Fruit fly (Drosophila melanogaster) ovary, adult (tissue): Measurements from ENCODE around the gene CG2926.

Experiments
- CG17801 ChIP-seq: fragments of 200-800 bp; optimal IDR thresholded peaks from 2 replicates; lab custom pipeline; 2019; ENCODE audit warnings: missing biosample characterization, mild to moderate bottlenecking, missing genetic modification characterization, moderate library complexity; ENCODE audit not compliant: partially characterized antibody

Gene CG2926

DNA sequence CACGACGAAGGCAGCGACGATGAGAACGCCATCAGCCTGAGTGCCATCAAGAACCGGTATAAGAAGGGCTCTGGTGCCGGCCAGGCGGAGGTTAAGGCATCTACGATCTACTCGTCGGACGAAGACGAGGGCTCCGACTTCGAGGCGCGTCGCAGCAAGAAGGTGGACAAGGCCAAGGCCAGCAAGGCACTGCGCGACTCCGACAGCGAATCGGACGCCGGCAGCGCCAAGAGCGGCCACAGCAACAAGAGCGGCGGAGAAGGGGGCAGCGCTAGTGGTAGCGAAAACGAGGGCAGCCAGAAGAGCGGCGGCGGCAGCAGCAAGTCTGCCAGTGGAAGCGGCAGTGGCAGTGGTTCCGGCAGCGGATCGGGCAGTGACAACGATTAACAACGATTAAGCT, 27.3 kb upstream of the CG2926 start:
- no peak for TF ChIP-seq CG17801

DNA sequence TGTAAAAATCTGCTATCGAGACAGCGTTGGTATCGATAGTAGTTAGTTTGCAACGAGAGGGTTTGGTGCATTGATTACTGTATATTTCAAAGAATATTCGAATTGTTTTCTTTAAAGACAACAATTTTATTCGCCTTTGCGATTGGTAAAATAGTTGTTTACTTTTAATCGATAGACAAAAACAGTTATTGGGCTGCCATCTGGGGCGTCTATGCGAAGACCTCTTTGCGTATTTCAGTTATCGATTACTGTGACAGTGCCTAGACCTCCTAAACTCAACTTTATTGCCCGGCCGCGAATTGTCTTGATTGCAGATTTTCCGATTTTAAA, 24.9 kb upstream of the CG2926 start, which contains the start of gene Atu:
TSS of gene Atu (plus strand) at position 245 of the 330 bp plus-strand sequence.
- peak; percentile 55 for TF ChIP-seq CG17801

DNA sequence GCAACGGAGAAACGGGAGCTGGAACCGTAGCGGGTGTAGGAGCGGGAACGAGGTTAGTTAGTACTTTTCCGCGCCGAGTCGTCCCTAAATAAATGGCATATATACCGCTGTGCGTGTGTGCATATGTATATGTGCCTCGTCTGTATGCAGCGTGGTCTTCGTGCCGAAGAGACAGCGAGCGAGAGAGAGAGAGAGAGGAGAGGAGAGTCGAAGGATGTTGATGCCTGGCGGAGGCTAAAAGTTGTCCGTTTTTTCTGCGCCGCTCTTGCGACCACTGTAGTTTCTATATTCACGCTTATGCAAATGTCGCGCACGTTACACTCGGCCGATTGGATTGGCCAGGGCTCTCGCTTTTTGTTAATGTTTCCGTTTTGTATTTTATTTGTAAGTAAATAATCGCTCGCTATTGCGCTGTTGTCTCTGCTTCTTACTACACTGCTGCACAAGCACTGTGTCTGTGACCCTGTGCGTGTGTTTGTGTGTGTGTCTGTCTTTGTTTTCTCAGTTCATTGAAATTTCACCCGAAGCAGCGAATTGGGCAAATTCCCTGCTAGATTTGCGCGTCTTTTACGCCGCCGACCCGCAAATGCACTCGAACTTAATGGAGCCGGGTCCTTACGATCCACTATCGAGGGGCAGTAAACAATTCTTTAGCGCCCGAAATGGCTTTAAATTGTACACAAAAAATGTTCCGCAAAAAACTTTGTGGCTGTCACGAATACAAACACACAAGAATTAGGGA, 24.4 kb upstream of the CG2926 start, which contains the start of gene Rga:
TSS of gene Rga (minus strand) at position 741 of the 742 bp plus-strand sequence.
- no peak for TF ChIP-seq CG17801

DNA sequence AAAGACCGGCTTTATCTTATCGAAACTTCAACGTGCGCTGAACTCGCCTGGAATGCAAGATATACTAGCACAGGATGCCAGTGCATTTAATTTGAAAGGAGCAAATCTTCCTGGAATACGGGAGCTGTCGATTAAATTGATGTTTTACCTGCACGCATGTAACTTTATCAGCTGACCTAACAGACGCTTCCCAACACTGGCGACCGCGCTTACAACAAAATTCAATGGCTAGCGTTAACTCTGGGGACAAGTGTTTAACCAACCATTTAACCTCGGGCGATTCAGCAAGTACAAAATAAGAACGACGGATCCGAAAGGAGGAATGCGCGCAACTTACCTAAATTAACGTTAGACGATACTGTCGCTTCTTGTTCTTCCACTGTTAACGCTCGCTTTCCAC, 23.6 kb upstream of the CG2926 start:
- peak; percentile 4 for TF ChIP-seq CG17801

DNA sequence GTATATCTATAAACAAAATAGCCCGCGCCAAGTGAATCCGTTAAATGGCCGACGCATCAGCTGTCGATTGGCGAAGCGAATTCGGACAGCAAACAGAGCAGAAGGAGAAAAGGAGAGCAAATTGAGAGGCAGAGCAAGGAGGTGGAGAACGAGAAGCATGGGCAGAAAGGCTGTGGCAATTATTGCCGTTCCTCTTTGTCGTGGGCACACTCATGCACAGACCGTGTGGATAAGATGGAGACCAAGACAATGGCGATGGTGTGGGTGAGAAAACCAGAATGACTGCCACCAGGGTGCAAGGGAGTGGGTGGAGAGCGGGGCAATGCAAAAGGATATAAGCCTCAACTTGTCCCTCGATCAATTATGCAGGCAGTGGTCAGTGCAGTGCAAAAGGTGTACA, 23.0 kb upstream of the CG2926 start:
- TF ChIP-seq CG17801, result no peak

DNA sequence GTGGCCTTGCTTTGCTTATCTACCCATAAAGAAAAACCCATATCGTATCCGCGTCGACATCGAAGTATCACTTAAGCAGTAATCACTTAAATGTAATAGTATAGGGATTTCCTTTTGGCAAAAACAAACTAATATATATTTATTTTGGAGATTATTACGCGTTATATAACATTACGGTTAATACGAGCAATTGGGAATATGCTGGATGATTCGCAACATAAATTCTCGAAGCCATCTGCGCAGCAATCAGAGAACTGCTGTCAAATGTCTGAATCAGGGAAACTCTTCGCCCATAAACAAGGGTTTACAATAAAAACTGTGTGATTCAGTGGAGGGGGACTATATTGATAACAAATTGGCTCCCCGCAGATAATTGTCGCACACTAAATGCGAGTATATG, 22.5 kb upstream of the CG2926 start:
- TF ChIP-seq CG17801, result no peak

DNA sequence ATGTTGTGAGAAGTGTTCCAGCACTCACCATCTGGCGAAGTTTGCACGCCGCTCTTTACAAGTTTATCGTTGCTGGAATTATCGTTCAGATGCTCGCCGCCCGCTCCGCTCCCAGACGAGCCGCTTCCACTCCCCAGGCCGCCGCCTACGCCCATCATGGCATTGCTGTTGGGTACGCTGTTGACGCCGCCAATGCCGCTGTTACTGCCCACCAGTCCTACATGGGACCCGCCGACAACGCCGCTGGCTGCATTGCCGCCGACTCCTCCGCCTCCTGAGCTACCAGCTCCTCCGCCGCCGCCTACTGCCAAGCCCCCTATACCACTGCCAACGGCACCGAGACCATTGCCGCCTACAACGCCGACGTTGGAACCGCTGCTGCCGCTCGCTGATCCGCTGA, 20.2 kb upstream of the CG2926 start:
- TF ChIP-seq CG17801, result no peak

DNA sequence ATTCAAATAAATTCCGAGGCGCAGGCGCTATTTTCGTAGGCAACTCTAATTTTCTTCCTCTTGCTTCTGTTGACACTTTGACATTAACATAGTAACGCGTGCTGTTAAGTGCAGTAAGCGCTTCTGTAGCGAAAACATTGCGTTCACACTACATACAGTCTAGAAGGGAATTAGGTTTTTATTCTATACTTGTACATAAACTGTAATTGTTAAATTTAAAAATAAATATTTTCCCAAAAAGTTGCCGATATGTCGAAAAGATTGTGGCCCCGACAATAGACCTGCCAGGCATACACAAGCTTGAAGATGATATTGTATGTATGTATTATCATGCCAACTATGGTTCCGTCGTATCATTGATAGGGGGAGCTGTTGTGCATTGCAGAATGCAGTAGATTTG, 18.3 kb upstream of the CG2926 start, which contains the start of gene asl:
TSS of gene asl (minus strand) at position 67 of the 400 bp plus-strand sequence.
- no peak for TF ChIP-seq CG17801

DNA sequence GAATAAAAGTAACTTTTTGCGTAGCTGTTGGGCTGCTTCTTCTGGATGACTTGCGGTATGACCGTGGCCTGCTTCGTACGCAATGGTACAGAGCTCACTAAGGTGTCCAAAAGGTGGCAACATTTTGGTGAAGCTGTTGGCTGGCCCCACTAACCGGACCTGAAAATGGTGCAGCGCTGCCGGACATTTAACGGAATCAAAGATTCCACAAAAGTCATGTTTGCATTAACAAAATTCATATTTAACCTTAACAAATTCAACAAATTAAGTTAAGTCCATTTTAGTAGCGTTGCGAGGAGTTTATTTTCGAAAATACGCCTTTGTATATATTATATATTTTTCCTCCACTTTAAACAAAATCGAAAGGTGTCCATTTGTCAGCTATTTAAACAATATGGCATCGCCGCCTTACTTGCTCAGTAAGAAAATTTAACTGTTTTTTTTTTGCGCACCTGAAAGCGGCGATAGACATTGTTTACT, 12.9 kb upstream of the CG2926 start, which contains the start of the genes kra and SecS:
TSS of gene kra (minus strand) at position 93 of the 480 bp plus-strand sequence.
TSS of gene SecS (plus strand) at position 390 of the 480 bp plus-strand sequence.
- TF ChIP-seq CG17801, result no peak

DNA sequence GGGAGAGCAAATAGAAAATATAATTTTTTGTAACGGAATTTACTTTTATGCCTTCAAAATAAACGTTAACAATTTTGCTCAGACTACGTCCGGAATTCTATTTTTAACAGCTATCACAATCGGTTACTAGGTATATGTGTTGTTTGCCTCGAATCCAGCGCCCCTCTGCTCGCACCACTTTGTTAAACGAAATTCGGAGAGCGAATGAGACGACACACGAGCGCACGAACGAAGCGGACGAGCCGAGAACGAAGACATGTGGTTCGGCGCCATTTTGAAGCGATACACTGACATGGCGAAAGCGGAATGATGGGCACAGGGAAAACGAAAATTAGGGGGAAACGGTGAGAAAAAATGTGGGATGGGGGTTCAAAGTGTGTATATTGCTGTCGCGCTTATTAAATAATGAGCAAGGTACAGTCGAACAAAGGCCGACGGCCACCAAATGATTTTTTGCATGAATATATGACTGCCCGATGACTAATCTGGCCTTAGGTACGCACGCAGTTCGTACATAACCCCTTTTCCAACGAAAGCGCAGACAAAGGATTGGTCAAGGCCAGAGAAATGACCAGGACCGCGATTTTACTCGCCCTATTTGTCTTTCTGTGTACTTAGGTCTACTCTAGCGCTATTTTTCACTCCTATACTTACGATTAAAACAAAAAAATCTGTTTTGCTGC, 12.3 kb upstream of the CG2926 start:
- TF ChIP-seq CG17801, result peak; percentile 67

DNA sequence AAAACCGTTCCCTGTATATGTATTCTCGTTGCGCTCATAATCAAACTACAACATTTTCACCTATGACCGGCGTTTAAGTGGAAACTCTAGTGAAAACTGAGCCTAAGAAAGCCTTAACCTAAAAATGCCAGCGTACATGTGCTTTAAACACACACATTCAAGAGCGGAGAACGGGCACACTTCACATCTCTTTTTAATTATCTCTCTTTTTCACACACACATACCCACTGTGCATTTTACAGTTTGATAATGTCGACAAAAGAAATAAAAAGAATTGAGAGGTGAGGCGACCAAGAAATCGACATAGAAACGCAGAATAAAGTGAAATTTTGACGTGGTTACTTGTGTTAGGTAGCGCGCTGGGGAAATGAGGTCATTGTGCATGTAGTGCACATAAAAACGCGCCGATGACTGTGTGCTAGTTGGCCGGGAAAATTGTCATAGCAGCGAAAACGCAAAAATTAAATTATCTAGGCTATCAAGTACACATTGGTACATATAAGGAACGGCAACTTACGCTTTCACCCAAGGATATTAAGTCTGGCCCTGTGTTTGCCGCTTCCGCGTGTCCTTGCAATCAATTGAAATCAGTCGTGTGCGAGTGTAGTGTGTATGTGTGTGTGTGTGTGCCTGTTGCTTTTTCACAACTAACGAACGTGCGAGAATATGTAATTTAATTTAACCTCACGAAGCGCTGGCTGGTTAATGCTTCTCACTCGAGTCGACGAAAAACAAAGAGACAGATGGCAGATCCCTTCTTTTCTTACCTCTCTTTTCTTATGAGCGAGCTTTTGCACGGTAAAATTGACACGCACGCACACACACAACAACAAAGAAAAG, 11.6 kb upstream of the CG2926 start:
- peak; percentile 46 for TF ChIP-seq CG17801

DNA sequence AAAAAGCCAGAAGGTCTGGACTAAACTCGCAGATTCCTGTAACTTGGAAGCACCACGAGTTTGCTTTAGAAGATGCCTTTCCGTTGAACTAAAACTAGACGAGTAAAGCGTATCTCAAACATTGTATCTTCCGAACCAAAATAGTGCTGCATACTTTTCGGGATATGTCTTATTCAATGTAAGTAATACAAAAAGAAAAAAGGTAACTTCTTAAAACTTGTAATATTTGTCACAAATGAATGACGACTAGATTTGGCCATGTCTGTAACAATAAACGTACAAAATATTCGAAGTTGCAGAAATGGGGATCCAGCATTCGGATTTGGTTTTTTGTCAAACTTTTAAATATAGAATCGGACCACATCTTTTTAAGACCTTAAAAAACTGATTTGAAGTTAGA, 6.7 kb upstream of the CG2926 start:
- TF ChIP-seq CG17801, result peak; percentile 40

DNA sequence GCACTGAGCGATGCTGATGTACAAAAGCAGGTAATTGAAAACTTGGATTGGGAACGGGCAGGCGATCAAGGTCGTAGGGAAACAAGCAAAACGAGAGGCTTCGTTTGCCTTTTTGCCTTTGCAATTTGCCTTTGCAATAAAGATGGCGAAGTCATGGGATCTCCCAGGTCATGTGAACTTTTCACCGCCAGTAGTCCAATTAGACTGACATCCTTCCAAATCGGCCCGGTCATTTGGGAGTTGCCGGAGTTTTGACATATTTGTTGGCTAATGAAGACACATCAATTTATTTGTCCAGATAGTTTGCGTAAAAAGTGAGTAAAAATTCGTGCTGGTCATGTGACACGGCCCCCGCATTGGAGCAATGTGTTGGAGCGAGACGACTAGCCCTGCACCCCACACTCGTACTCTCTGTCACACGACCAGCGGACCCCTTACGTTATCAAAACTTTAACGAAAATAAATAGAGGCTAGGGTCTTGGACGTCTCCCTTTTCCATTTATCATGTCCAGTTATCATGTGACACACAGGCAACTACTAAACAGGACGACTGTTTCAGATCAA, 3.9 kb upstream of the CG2926 start:
- peak; percentile 22 for TF ChIP-seq CG17801

DNA sequence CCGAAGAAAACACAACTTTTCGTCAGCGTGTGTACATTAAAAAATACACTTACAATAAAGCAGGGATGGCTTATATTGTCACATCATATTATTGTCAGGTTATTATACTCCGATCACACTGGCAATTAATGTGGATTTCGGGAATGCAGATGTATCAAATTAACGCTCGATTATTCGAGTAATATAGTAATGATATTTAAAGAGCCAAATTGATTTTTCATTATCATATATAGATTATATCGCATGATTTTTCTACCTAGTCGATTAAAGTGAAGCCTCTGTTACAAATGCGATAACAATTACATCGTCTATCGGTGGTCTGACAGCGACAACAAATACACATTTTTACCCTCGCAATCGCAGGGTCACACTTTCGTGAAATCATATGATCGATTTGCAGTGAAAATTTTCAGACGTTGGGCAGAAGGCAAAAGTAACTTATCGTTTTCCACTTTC, 3.2 kb upstream of the CG2926 start, which contains the start of the genes noi and Vha26:
TSS of gene noi (minus strand) at position 62 of the 456 bp plus-strand sequence.
TSS of gene Vha26 (plus strand) at position 366 of the 456 bp plus-strand sequence.
- peak; percentile 69 for TF ChIP-seq CG17801

DNA sequence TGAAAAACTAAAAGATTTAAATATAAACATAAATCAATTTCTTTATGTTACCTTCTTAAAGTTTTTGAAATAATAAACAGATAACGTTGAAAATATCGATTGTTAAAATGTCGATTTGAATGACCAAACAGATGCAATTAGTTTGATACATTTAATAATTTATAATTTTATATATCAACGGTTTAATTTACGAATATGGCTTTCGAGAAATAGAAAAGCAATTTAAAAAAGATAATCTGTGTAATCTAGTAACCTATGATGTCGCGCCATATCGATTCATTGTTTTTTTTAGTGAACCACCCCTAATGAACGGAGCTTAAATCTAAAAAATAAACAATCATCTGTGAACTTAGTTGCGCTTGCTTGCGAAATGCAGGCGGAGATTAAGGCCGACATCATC, 393 bp upstream of the CG2926 start, which contains the start of gene PolZ2:
TSS of gene PolZ2 (plus strand) at position 301 of the 400 bp plus-strand sequence.
- no peak for TF ChIP-seq CG17801

DNA sequence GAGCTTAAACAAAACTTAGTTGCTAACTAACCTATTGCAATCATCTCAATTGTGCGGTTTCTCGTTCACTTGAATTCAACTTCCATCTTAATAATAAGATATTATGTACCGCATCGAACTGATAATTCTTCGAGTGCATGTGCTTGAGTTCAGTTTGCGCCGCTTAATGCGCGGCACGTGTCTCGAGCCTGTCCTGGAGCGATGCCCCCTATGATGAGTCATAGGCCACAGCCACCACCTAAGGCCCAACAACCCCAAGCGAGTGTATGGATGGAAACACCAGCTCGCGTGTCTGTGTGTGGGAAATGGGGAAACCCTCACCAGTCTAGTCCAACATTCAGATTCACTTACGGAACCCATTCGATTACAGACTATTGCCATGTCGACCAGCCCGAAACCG, 14.3 kb downstream of the CG2926 start:
- no peak for TF ChIP-seq CG17801
